Worm (Caenorhabditis elegans) whole organism, L4/young adult: Measurements from ENCODE around the gene srw-108.

Experiments used
- W03F9.2 ChIP-seq: fragments of 150-350 bp; optimal IDR thresholded peaks from 2 replicates; lab custom pipeline; 2014; ENCODE audit warnings: missing biosample characterization, missing genetic modification characterization
- dao-5 ChIP-seq: sonication (generic microtip); optimal IDR thresholded peaks from 2 replicates; lab custom pipeline; 2016; ENCODE audit warnings: missing genotype, missing genetic modification characterization, moderate library complexity, missing compliant biosample characterization
- him-1 ChIP-seq: sonication (generic microtip); optimal IDR thresholded peaks from 2 replicates; lab custom pipeline; 2016; ENCODE audit warnings: missing genotype, missing genetic modification reagents, missing genetic modification characterization, missing compliant biosample characterization

Gene srw-108

DNA sequence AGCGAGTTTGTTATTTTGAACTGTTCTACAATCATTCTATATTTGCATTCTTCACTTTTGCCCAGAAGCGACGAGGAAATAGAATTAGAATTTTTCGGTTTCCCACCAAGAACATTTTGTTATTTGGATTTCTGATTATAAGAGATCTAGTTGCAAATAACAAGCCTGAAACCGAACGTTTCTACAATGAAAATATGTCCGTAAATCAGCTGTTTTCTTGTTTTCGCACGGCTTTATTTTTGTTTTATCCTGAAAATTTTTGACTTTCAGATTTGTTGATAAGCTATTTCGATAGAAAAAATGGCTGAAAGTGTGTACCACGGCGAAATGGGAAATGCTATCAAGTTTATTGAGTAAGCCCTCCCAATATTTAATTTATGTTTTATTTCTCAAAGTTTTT is at the start of gene srw-108:
TSS of gene srw-108 (plus strand) at position 301 of the 400 bp plus-strand sequence.
- no peak for TF ChIP-seq him-1 (tag; lab: Kevin White, UChicago)
- TF ChIP-seq W03F9.2 (tag; lab: Kevin White, UChicago): no peak
- TF ChIP-seq dao-5: no peak

DNA sequence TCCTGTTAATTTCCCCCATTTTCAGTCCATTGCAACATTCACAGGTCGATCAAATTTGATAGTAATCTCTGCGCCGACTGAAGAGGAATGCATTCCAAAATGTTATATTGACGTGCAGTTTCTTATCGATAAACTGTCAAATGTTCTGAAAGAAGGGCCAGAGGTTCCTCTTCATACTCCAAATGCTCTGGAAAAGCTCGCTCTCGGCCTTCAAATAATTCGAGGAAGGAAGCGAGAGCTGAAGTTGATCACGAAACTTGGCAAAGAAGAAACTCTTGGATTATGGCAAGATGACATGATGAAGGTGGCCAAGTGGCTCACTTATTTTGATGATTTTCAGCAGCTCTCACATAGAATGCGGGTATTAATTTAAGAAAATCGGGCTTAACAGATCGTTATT is 48.7 kb upstream of the srw-108 start:
- TF ChIP-seq him-1 (tag; lab: Kevin White, UChicago): no peak
- no peak for TF ChIP-seq dao-5
- no peak for TF ChIP-seq W03F9.2 (tag; lab: Kevin White, UChicago)

DNA sequence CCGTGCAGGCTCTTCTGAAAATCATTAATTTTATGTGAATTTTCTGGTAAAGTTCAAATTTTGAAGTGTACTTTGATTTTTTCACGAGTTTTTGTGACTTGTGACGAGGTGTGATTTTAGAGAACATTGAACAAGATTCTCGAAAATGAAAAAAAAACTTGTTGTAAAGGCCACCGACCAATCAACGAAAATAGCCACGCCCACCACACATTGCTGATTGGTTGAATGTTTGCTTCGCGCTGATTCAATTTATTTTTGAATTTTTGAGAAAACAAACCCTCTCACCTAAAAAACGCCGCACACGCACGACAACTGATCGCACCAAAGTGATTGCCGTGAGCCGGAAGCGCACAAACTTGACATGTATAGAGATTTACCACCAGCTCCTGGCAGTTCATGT is 44.8 kb upstream of the srw-108 start:
- TF ChIP-seq dao-5 (no peak), him-1 (tag; lab: Kevin White, UChicago) (no peak), W03F9.2 (tag; lab: Kevin White, UChicago) (no peak)

ce11 chrV:483289-483795 is 44.4 kb upstream of the srw-108 start, which contains the start of gene nhr-130:
Gene nhr-130 (minus strand): TSS chrV:483339.
- TF ChIP-seq dao-5: no peak
- no peak for TF ChIP-seq W03F9.2 (tag; lab: Kevin White, UChicago)
- no peak for TF ChIP-seq him-1 (tag; lab: Kevin White, UChicago)

DNA sequence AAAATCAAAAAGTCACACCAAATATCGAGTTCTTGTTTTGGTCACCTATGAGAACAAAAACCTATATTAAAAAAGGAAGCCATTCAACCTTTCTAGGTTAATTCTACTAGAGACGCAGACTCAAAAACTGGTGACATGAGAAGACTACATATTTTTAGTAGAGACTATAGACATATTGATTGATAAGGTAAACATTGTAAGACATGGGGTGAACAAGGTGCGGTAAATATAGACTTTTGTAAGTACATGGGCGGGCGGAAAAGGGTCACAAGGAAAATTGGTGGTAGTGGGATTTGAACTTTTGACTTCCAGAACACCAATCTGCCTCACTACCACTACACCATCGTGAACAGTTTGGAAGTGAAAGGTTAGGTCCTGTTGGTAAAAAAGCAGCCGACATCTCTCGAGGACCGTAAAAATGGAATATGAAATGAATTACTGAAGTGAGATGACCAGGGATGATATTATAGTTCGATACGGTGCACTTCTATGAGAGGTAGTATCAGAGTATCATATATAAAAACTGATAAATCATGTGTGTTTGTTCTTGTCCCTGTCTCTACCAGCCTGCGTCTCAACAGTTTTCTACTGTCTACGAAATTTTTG is 43.3 kb upstream of the srw-108 start, which contains the start of gene nhr-212:
TSS of gene nhr-212 (plus strand) at position 573 of the 606 bp plus-strand sequence.
- no peak for TF ChIP-seq dao-5

DNA sequence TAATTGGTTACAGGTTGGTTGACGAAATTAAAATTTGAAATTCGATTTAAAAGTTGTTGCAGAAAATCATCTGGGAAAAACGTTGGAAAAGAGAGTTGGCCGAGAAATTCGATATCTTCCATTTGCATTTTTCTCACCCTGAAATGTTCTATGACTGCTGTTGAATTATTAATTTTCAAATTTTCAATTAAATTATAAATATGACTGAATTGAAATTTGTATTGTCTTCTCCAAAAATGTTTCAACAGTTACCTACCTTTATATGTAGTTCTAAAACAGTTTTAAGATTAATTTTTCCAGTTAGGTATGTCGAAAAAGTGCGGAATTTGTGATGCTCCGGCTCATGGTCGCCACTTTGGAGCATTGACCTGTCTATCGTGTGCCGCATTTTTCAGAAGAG is 41.0 kb upstream of the srw-108 start, which contains the start of gene nhr-211:
TSS of gene nhr-211 (plus strand) at position 301 of the 400 bp plus-strand sequence.
- TF ChIP-seq him-1 (tag; lab: Kevin White, UChicago) (no peak), dao-5 (no peak), W03F9.2 (tag; lab: Kevin White, UChicago) (no peak)

- TF ChIP-seq W03F9.2 (tag; lab: Kevin White, UChicago) (no peak), him-1 (tag; lab: Kevin White, UChicago) (no peak), dao-5 (no peak)
These were observed 39.7 kb upstream of the srw-108 start for ce11 chrV:487980-488379.

ce11 chrV:489320-489719 is 38.4 kb upstream of the srw-108 start, which contains the start of gene nhr-106:
Gene nhr-106 (plus strand): TSS chrV:489620.
- TF ChIP-seq dao-5: no peak
- TF ChIP-seq W03F9.2 (tag; lab: Kevin White, UChicago): no peak
- no peak for TF ChIP-seq him-1 (tag; lab: Kevin White, UChicago)

DNA sequence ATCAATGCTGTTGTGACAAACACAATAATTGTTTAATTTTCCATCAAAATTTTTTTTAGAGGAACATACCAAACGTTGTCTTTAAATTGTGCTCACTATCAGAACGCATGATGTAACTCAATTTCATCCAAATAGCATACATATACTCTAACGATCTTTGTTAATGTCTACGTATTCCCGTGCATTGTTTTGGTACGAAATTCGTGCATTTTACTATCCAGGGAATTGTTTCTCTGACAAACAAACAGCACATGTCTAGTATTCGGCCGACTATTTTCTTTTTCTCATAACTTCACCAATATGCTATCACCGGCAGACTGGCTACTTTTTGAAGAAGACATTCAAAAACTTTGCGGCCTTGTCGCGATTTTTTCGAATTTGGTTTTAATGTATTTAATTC is 36.3 kb upstream of the srw-108 start, which contains the start of gene str-196:
TSS of gene str-196 (plus strand) at position 301 of the 400 bp plus-strand sequence.
- no peak for TF ChIP-seq W03F9.2 (tag; lab: Kevin White, UChicago)
- no peak for TF ChIP-seq him-1 (tag; lab: Kevin White, UChicago)
- TF ChIP-seq dao-5: no peak

ce11 chrV:494284-494683 is 33.4 kb upstream of the srw-108 start, which contains the start of gene nhr-131:
Gene nhr-131 (plus strand): TSS chrV:494370.
- no peak for TF ChIP-seq dao-5
- TF ChIP-seq him-1 (tag; lab: Kevin White, UChicago): no peak
- TF ChIP-seq W03F9.2 (tag; lab: Kevin White, UChicago): no peak

DNA sequence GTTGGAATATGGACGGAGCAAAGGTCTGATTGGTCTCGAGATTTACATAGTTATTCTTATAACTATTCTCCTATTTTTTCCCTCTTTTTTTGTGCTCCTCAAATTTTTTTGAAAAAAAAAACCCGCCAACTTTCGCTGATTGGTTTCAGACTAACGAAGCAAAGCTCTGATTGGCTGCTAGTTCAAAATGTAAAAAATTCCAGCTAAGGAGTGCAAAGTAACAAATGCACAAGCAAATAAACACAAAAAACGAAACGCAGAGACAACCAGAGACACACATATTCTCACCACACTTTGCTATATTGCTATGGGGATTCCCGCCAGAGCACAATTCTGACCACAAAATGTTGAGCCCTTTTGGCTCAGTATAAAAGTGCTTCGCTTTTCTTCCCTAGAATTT is 30.3 kb upstream of the srw-108 start, which contains the start of gene T01G6.1:
TSS of gene T01G6.1 (plus strand) at position 301 of the 400 bp plus-strand sequence.
- TF ChIP-seq W03F9.2 (tag; lab: Kevin White, UChicago) (no peak), him-1 (tag; lab: Kevin White, UChicago) (no peak), dao-5 (no peak)

DNA sequence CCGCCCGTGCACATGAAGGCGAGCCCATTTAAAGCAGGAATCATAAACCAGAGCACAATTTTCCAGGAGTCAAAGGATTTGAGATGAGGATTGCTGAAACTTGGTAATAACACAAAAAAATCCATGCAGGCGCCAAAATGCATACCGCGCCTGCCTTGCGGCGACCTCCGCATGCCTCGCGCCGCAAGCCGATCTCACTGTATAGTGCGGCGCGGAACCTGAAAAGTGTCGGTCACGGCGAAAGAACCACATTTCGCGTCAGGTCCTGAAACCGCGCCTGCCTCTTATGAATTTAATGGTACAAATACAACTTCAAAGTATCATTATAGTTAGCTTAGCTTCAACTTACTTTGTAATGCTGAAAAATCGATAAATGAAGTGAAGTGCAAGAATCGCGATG is 27.2 kb upstream of the srw-108 start:
- no peak for TF ChIP-seq him-1 (tag; lab: Kevin White, UChicago)

- TF ChIP-seq him-1 (tag; lab: Kevin White, UChicago) (no peak), dao-5 (no peak), W03F9.2 (tag; lab: Kevin White, UChicago) (no peak)
These were observed 26.5 kb upstream of the srw-108 start, which contains the start of gene str-256 for ce11 chrV:501230-501629. Gene str-256 (minus strand): TSS chrV:501330.

ce11 chrV:502803-503273 is 24.9 kb upstream of the srw-108 start, which contains the start of gene T01G6.10:
Gene T01G6.10 (minus strand): TSS chrV:503223.
- TF ChIP-seq him-1 (tag; lab: Kevin White, UChicago) (no peak), dao-5 (no peak), W03F9.2 (tag; lab: Kevin White, UChicago) (no peak)
